Fruit fly (Drosophila melanogaster) S2 (cell line): ENCODE data around the gene Jhbp7.

ENCODE experiments used
- CG8478 ChIP-seq: fragments of >200 bp; optimal IDR thresholded peaks from 2 replicates; lab custom pipeline; 2018
- CTCF ChIP-seq, 2 experiments: fragments of >200 bp; optimal IDR thresholded peaks; 2 replicates each; lab custom pipeline; 2018

DNA sequence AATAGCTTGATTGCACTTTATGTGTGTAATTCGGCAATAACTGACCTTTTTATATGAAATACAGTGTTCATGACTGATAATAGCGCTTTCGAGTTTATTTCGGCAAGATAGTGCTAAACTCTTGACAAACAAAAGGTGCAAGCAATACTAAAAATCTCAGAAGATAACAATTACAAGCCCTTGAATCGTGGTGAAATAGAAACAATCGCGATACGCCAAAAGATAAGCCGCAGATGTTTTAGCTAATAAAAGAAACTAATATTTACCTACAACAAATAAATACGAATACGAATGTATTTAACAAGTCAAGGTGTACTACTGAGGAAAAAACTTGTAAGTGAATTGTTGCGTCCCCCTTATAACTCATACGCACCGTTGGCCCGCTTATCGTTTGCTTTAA is 37.9 kb downstream of the Jhbp7 start:
- TF ChIP-seq CTCF (optimal IDR thresholded peaks at IDR 0.05; lab: Kevin White, UChicago) = no peak
- no peak for TF ChIP-seq CG8478 (lab: Kevin White, UChicago)
